Fruit fly (Drosophila melanogaster) whole organism, embryonic: Measurements from ENCODE around the gene CG32032.

Source experiments
- C15 ChIP-seq: fragments of 200-800 bp; sonication (Bioruptor generic); IDR thresholded peaks from 3 replicates; pipeline ENCODE4 v1.3.6; 2022; ENCODE audit warnings: missing biosample characterization, missing genetic modification characterization
- CG10267 ChIP-seq: fragments of 200-800 bp; sonication (Bioruptor generic); optimal IDR thresholded peaks from 2 replicates; lab custom pipeline; 2018; ENCODE audit warnings: missing biosample characterization, mild to moderate bottlenecking, missing genetic modification characterization, moderate library complexity
- CG10565 ChIP-seq: fragments of 200-800 bp; sonication (Bioruptor generic); optimal IDR thresholded peaks from 3 replicates; lab custom pipeline; 2016; ENCODE audit warnings: missing biosample characterization, mild to moderate bottlenecking, missing genetic modification characterization
- CG14710 ChIP-seq: fragments of 200-800 bp; sonication (Bioruptor generic); optimal IDR thresholded peaks from 3 replicates; lab custom pipeline; 2019; ENCODE audit warnings: missing biosample characterization, mild to moderate bottlenecking, missing genetic modification characterization, moderate library complexity
- CG15269 ChIP-seq: fragments of 200-800 bp; sonication (Bioruptor generic); optimal IDR thresholded peaks from 2 replicates; lab custom pipeline; 2018; ENCODE audit warnings: missing biosample characterization, mild to moderate bottlenecking, missing genetic modification characterization, moderate library complexity
- CG15696 ChIP-seq: fragments of 200-800 bp; sonication (Bioruptor generic); optimal IDR thresholded peaks from 2 replicates; lab custom pipeline; 2019; ENCODE audit warnings: missing biosample characterization, mild to moderate bottlenecking, missing genetic modification characterization, moderate library complexity
- CG42726 ChIP-seq: fragments of 200-800 bp; sonication (Bioruptor generic); IDR thresholded peaks from 2 replicates; pipeline ENCODE4 v1.3.6; 2022; ENCODE audit warnings: missing biosample characterization, missing genetic modification characterization; ENCODE audit not compliant: partially characterized antibody
- CG4730 ChIP-seq: fragments of 200-800 bp; sonication (Bioruptor generic); IDR thresholded peaks from 2 replicates; pipeline ENCODE4 v1.3.6; 2022; ENCODE audit warnings: missing biosample characterization, missing genetic modification characterization
- CG4820 ChIP-seq: fragments of 200-800 bp; sonication (Bioruptor generic); optimal IDR thresholded peaks from 3 replicates; lab custom pipeline; 2016; ENCODE audit warnings: missing biosample characterization, missing genetic modification characterization
- CG6654 ChIP-seq: fragments of 200-800 bp; sonication (Bioruptor generic); optimal IDR thresholded peaks from 2 replicates; lab custom pipeline; 2017; ENCODE audit warnings: missing biosample characterization, mild to moderate bottlenecking, missing genetic modification characterization
- CG6689 ChIP-seq: fragments of 200-800 bp; sonication (Bioruptor generic); IDR thresholded peaks from 2 replicates; pipeline ENCODE4 v1.3.6; 2022; ENCODE audit warnings: missing biosample characterization, missing genetic modification characterization
- CG6813 ChIP-seq: fragments of 200-800 bp; sonication (Bioruptor generic); optimal IDR thresholded peaks from 2 replicates; lab custom pipeline; 2017; ENCODE audit warnings: missing biosample characterization, missing genetic modification characterization, mild to moderate bottlenecking, moderate library complexity, missing genetic modification reagents
- CG7372 ChIP-seq: fragments of 200-800 bp; sonication (Bioruptor generic); IDR thresholded peaks from 2 replicates; pipeline ENCODE4 v1.3.6; 2022; ENCODE audit warnings: missing biosample characterization, missing genetic modification characterization
- CG7839 ChIP-seq: fragments of 200-800 bp; sonication (Bioruptor generic); optimal IDR thresholded peaks from 3 replicates; lab custom pipeline; 2018; ENCODE audit warnings: missing biosample characterization, mild to moderate bottlenecking, missing genetic modification characterization, moderate library complexity
- CkIIα-i1 ChIP-seq: fragments of 200-800 bp; sonication (Bioruptor generic); IDR thresholded peaks from 2 replicates; pipeline ENCODE4 v1.3.6; 2022; ENCODE audit warnings: missing biosample characterization, missing genetic modification characterization
- Ets97D ChIP-seq: fragments of 200-800 bp; sonication (Bioruptor generic); optimal IDR thresholded peaks from 3 replicates; lab custom pipeline; 2016; ENCODE audit warnings: missing biosample characterization, missing genetic modification characterization
- HHEX ChIP-seq: fragments of 200-800 bp; sonication (Bioruptor generic); optimal IDR thresholded peaks from 3 replicates; lab custom pipeline; 2017; ENCODE audit warnings: missing biosample characterization, mild to moderate bottlenecking, missing genetic modification characterization, missing genetic modification reagents
- Jarid2 ChIP-seq: fragments of 200-800 bp; sonication (Bioruptor generic); optimal IDR thresholded peaks from 3 replicates; lab custom pipeline; 2017; ENCODE audit warnings: mild to moderate bottlenecking, missing biosample characterization, missing genetic modification reagents, missing genetic modification characterization
- Max ChIP-seq: fragments of 200-800 bp; sonication (Bioruptor generic); optimal IDR thresholded peaks from 2 replicates; lab custom pipeline; 2016; ENCODE audit warnings: missing biosample characterization, mild to moderate bottlenecking, missing genetic modification characterization
- NFAT ChIP-seq: fragments of 200-800 bp; sonication (Bioruptor generic); IDR thresholded peaks from 2 replicates; pipeline ENCODE4 v1.3.6; 2022; ENCODE audit warnings: missing biosample characterization, missing genetic modification characterization
- Optix ChIP-seq: fragments of 200-800 bp; sonication (Bioruptor generic); IDR thresholded peaks from 3 replicates; pipeline ENCODE4 v1.3.6; 2022; ENCODE audit warnings: missing biosample characterization, missing genetic modification characterization
- Pdp1 ChIP-seq, 2 experiments: fragments of 200-800 bp; sonication (Bioruptor generic); optimal IDR thresholded peaks; 3 replicates each; lab custom pipeline; 2016; ENCODE audit warnings: missing biosample characterization in 2 of 2, missing genetic modification characterization in 2 of 2, mild to moderate bottlenecking in 1 of 2, moderate library complexity in 1 of 2
- Scr ChIP-seq: fragments of 200-800 bp; sonication (Bioruptor generic); IDR thresholded peaks from 2 replicates; pipeline ENCODE4 v1.3.6; 2022; ENCODE audit warnings: missing biosample characterization, missing genetic modification characterization; ENCODE audit not compliant: partially characterized antibody
- Six4 ChIP-seq: fragments of 200-800 bp; sonication (Bioruptor generic); optimal IDR thresholded peaks from 2 replicates; lab custom pipeline; 2016; ENCODE audit warnings: missing biosample characterization, missing genetic modification characterization
- Sox100B ChIP-seq: fragments of 200-800 bp; sonication (Bioruptor generic); optimal IDR thresholded peaks from 3 replicates; lab custom pipeline; 2018; ENCODE audit warnings: missing biosample characterization, mild to moderate bottlenecking, missing genetic modification characterization
- Vsx1 ChIP-seq: fragments of 200-800 bp; sonication (Bioruptor generic); optimal IDR thresholded peaks from 2 replicates; lab custom pipeline; 2017; ENCODE audit warnings: missing biosample characterization, mild to moderate bottlenecking, missing genetic modification characterization, missing genetic modification reagents
- Xbp1 ChIP-seq: fragments of 200-800 bp; sonication (Bioruptor generic); optimal IDR thresholded peaks from 3 replicates; lab custom pipeline; 2016; ENCODE audit warnings: missing biosample characterization, mild to moderate bottlenecking, missing genetic modification characterization
- cad ChIP-seq: fragments of >200 bp; optimal IDR thresholded peaks from 2 replicates; lab custom pipeline; 2017; ENCODE audit warnings: missing biosample characterization, missing genetic modification characterization
- chinmo ChIP-seq: fragments of 200-800 bp; sonication (Bioruptor generic); IDR thresholded peaks from 4 replicates; pipeline ENCODE4 v1.3.6; 2022; ENCODE audit warnings: missing biosample characterization, missing genetic modification characterization; ENCODE audit not compliant: partially characterized antibody
- exex ChIP-seq: fragments of 200-800 bp; sonication (Bioruptor generic); optimal IDR thresholded peaks from 4 replicates; lab custom pipeline; 2018; ENCODE audit warnings: missing biosample characterization, mild to moderate bottlenecking, missing genetic modification characterization, moderate library complexity
- fd96Cb ChIP-seq: fragments of 200-800 bp; sonication (Bioruptor generic); optimal IDR thresholded peaks from 2 replicates; lab custom pipeline; 2018; ENCODE audit warnings: missing biosample characterization, mild to moderate bottlenecking, missing genetic modification characterization, moderate library complexity
- hbn ChIP-seq: fragments of 200-800 bp; sonication (Bioruptor generic); IDR thresholded peaks from 2 replicates; pipeline ENCODE4 v1.3.6; 2022; ENCODE audit warnings: missing biosample characterization, missing genetic modification characterization; ENCODE audit not compliant: partially characterized antibody
- p53 ChIP-seq: fragments of 200-800 bp; sonication (Bioruptor generic); optimal IDR thresholded peaks from 2 replicates; lab custom pipeline; 2016; ENCODE audit warnings: missing biosample characterization, missing genetic modification characterization
- ranshi ChIP-seq: fragments of 200-800 bp; sonication (Bioruptor generic); IDR thresholded peaks from 2 replicates; pipeline ENCODE4 v1.3.6; 2022; ENCODE audit warnings: missing biosample characterization, missing genetic modification characterization
- row ChIP-seq: fragments of 200-800 bp; sonication (Bioruptor generic); IDR thresholded peaks from 3 replicates; pipeline ENCODE4 v1.3.6; 2022; ENCODE audit warnings: missing biosample characterization, missing genetic modification characterization
- salm ChIP-seq: fragments of 200-800 bp; sonication (Bioruptor generic); optimal IDR thresholded peaks from 2 replicates; lab custom pipeline; 2018; ENCODE audit warnings: missing biosample characterization, mild to moderate bottlenecking, missing genetic modification characterization
- sens ChIP-seq: fragments of 200-800 bp; sonication (Bioruptor generic); peaks from one replicate; lab custom pipeline; 2016; ENCODE audit warnings: missing biosample characterization, missing genetic modification characterization
- sens-2 ChIP-seq: fragments of 200-800 bp; sonication (Bioruptor generic); IDR thresholded peaks from 2 replicates; pipeline ENCODE4 v1.3.6; 2022; ENCODE audit warnings: missing biosample characterization, missing genetic modification characterization
- seq ChIP-seq: fragments of 200-800 bp; sonication (Bioruptor generic); IDR thresholded peaks from 2 replicates; pipeline ENCODE4 v1.3.6; 2022; ENCODE audit warnings: missing biosample characterization, missing genetic modification characterization
- stwl ChIP-seq: fragments of 200-800 bp; sonication (Bioruptor generic); optimal IDR thresholded peaks from 3 replicates; lab custom pipeline; 2018; ENCODE audit warnings: missing biosample characterization, mild to moderate bottlenecking, missing genetic modification characterization, moderate library complexity
- usp ChIP-seq: fragments of >200 bp; optimal IDR thresholded peaks from 2 replicates; lab custom pipeline; 2017; ENCODE audit warnings: missing biosample characterization, missing genetic modification characterization
- vfl ChIP-seq: fragments of 200-800 bp; sonication (Bioruptor generic); optimal IDR thresholded peaks from 2 replicates; lab custom pipeline; 2016; ENCODE audit warnings: missing biosample characterization, missing genetic modification characterization
- zen ChIP-seq: fragments of 200-800 bp; sonication (Bioruptor generic); optimal IDR thresholded peaks from 3 replicates; lab custom pipeline; 2018; ENCODE audit warnings: missing biosample characterization, mild to moderate bottlenecking, missing genetic modification characterization, moderate library complexity

Gene CG32032

dm6 chr3L:9062816-9063215 lies 30.0 kb upstream of the CG32032 start:
- TF ChIP-seq CG14710 (tag; lab: Kevin White, UChicago) (peak; percentile 97), stwl (tag; lab: Kevin White, UChicago) (peak; percentile 20), Six4 (GFP tag; lab: Kevin White, UChicago) (no peak), hbn (GFP tag; lab: Robert Waterston, UW) (no peak), Optix (GFP tag; lab: Robert Waterston, UW) (no peak)

- peak; percentile 27 for TF ChIP-seq exex (tag; lab: Kevin White, UChicago)
- TF ChIP-seq Jarid2 (GFP tag; lab: Kevin White, UChicago), result no peak
- 0 out of 2 replicates have a peak, but pooled peaks have one; percentile 3 for TF ChIP-seq ranshi (GFP tag; lab: Robert Waterston, UW)
- TF ChIP-seq CG42726, result no peak
- TF ChIP-seq p53 (GFP tag; lab: Kevin White, UChicago), result no peak
- TF ChIP-seq, all 482 proteins: peak for 2
Measured at dm6 chr3L:9063607-9064006, 29.2 kb upstream of the CG32032 start.

dm6 chr3L:9064207-9064754 lies 28.6 kb upstream of the CG32032 start:
- TF ChIP-seq sens (GFP tag; lab: Kevin White, UChicago), result peak; percentile 12
- TF ChIP-seq cad (GFP tag; lab: Kevin White, UChicago), result peak; percentile 64
- TF ChIP-seq HHEX (GFP tag; lab: Kevin White, UChicago), result no peak
- TF ChIP-seq Pdp1 (GFP tag; optimal IDR thresholded peaks at IDR 0.05; lab: Kevin White, UChicago), result peak in 1 of 2 experiments; percentile 75
- TF ChIP-seq ranshi (GFP tag; lab: Robert Waterston, UW), result 0 out of 2 replicates have a peak, but pooled peaks have one; percentile 3
- peak; percentile 44; the same call in 1 of the 2 replicates for TF ChIP-seq CG7372
- no peak for TF ChIP-seq Sox100B (GFP tag; lab: Kevin White, UChicago)
- TF ChIP-seq CG6654, result peak; percentile 96
- no peak for TF ChIP-seq CG10267
- TF ChIP-seq chinmo (GFP tag; lab: Robert Waterston, UW), result 0 out of 4 replicates have a peak, but pooled peaks have one; percentile 40

dm6 chr3L:9064976-9065761 lies 27.7 kb upstream of the CG32032 start:
- TF ChIP-seq row (no peak), CG6813 (GFP tag; lab: Kevin White, UChicago) (no peak), CG6689 (GFP tag; lab: Robert Waterston, UW) (no peak), fd96Cb (tag; lab: Kevin White, UChicago) (no peak), CG15269 (tag; lab: Kevin White, UChicago) (peak; percentile 39), CG7839 (peak; percentile 7), Vsx1 (no peak), CG10565 (no peak), CG15696 (tag; lab: Kevin White, UChicago) (no peak), seq (GFP tag; lab: Robert Waterston, UW) (no peak), Ets97D (GFP tag; lab: Kevin White, UChicago) (no peak), zen (tag; lab: Kevin White, UChicago) (no peak), sens-2 (GFP tag; lab: Robert Waterston, UW) (no peak), Scr (GFP tag; lab: Robert Waterston, UW) (no peak), C15 (GFP tag; lab: Robert Waterston, UW) (peak; percentile 4; the same call in 1 of the 3 replicates), CG14710 (tag; lab: Kevin White, UChicago) (no peak), vfl (GFP tag; lab: Kevin White, UChicago) (no peak), NFAT (GFP tag; lab: Robert Waterston, UW) (no peak), CG4730 (GFP tag; lab: Robert Waterston, UW) (no peak), stwl (tag; lab: Kevin White, UChicago) (no peak), Max (GFP tag; lab: Kevin White, UChicago) (no peak), CkIIα-i1 (no peak), usp (GFP tag; lab: Kevin White, UChicago) (no peak), salm (tag; lab: Kevin White, UChicago) (no peak), Xbp1 (GFP tag; lab: Kevin White, UChicago) (no peak), CG4820 (GFP tag; lab: Kevin White, UChicago) (no peak)
